Worm (Caenorhabditis elegans) whole organism, young adult: ENCODE measurements around the gene F53G2.1.

ENCODE experiments used
- F49E8.2 ChIP-seq: sonication (generic microtip); optimal IDR thresholded peaks from 3 replicates; lab custom pipeline; 2017; ENCODE audit warnings: missing genetic modification characterization, mild to moderate bottlenecking, missing compliant biosample characterization, antibody characterized with exemption, moderate library complexity; ENCODE audit not compliant: insufficient read depth
- cebp-2 ChIP-seq: fragments of 200-800 bp; sonication (Bioruptor generic); IDR thresholded peaks from 2 replicates; pipeline ENCODE4 v1.3.6; 2022; ENCODE audit warnings: missing genetic modification characterization, missing compliant biosample characterization
- egrh-3 ChIP-seq: fragments of 200-800 bp; sonication (Bioruptor generic); IDR thresholded peaks from 2 replicates; pipeline ENCODE4 v1.3.6; 2022; ENCODE audit warnings: missing genetic modification reagents, missing genetic modification characterization, missing compliant biosample characterization
- repo-1 ChIP-seq: sonication (generic microtip); optimal IDR thresholded peaks from 2 replicates; lab custom pipeline; 2017; ENCODE audit warnings: mild to moderate bottlenecking, missing genetic modification characterization, missing compliant biosample characterization

- no peak for TF ChIP-seq repo-1 (tag; lab: Kevin White, UChicago)
- TF ChIP-seq cebp-2 (GFP tag; lab: Robert Waterston, UW): no peak
- no peak for TF ChIP-seq egrh-3
- no peak for TF ChIP-seq F49E8.2 (tag; lab: Kevin White, UChicago)
Measured at ce11 chrII:2479047-2479446, 9.4 kb upstream of the F53G2.1 start, which contains the start of gene F53G2.12.
